Worm (Caenorhabditis elegans) whole organism, early embryonic: ENCODE results near the gene F37C12.21.

Experiments used
- B0310.2 ChIP-seq: sonication (generic microtip); optimal IDR thresholded peaks from 2 replicates; lab custom pipeline; 2016; ENCODE audit warnings: mild to moderate bottlenecking, missing genetic modification characterization, missing compliant biosample characterization
- ama-1 ChIP-seq: fragments of 150-350 bp; optimal IDR thresholded peaks from 2 replicates; lab custom pipeline; 2014
- ceh-13 ChIP-seq: fragments of 200-800 bp; sonication (Bioruptor generic); optimal IDR thresholded peaks from 2 replicates; lab custom pipeline; 2018; ENCODE audit warnings: mild to moderate bottlenecking, missing genetic modification characterization, missing compliant biosample characterization
- ets-7 ChIP-seq: sonication (generic microtip); optimal IDR thresholded peaks from 2 replicates; lab custom pipeline; 2016; ENCODE audit warnings: missing genotype, missing genetic modification characterization, missing compliant biosample characterization
- flt-1 ChIP-seq: fragments of 200-800 bp; sonication (Bioruptor generic); IDR thresholded peaks from 2 replicates; pipeline ENCODE4 v1.3.6; 2022; ENCODE audit warnings: missing genetic modification characterization, missing compliant biosample characterization
- hmg-4 ChIP-seq: fragments of 200-800 bp; sonication (Bioruptor generic); optimal IDR thresholded peaks from 2 replicates; lab custom pipeline; 2018; ENCODE audit warnings: mild to moderate bottlenecking, missing genetic modification characterization, missing compliant biosample characterization
- pes-1 ChIP-seq: fragments of 200-800 bp; sonication (Bioruptor generic); IDR thresholded peaks from 2 replicates; pipeline ENCODE4 v1.3.6; 2022; ENCODE audit warnings: missing genetic modification reagents, missing genetic modification characterization, missing compliant biosample characterization
- sea-1 ChIP-seq: fragments of 200-800 bp; sonication (Bioruptor generic); conservative IDR thresholded peaks from 2 replicates; pipeline ENCODE4 v1.3.6; 2022; ENCODE audit warnings: missing genetic modification characterization, missing compliant biosample characterization
- tbx-11 ChIP-seq: fragments of 200-800 bp; sonication (Bioruptor generic); IDR thresholded peaks from 2 replicates; pipeline ENCODE4 v1.3.6; 2022; ENCODE audit warnings: missing genetic modification characterization, missing compliant biosample characterization
- tbx-37 ChIP-seq: fragments of 200-800 bp; sonication (Bioruptor generic); conservative IDR thresholded peaks from 2 replicates; pipeline ENCODE4 v1.3.6; 2022; ENCODE audit warnings: missing genetic modification reagents, missing genetic modification characterization, missing compliant biosample characterization
- tra-4 ChIP-seq: sonication (generic microtip); optimal IDR thresholded peaks from 2 replicates; lab custom pipeline; 2017; ENCODE audit warnings: missing genetic modification characterization, missing compliant biosample characterization

- TF ChIP-seq ama-1 (lab: Kevin White, UChicago): no peak
- no peak for TF ChIP-seq sea-1 (GFP tag; lab: Robert Waterston, UW)
- no peak for TF ChIP-seq ceh-13
- no peak for TF ChIP-seq tbx-11
- TF ChIP-seq pes-1: no peak
- TF ChIP-seq flt-1 (GFP tag; lab: Robert Waterston, UW): no peak
- no peak for TF ChIP-seq B0310.2 (tag; lab: Kevin White, UChicago)
- no peak for TF ChIP-seq ets-7 (tag; lab: Kevin White, UChicago)
- no peak for TF ChIP-seq hmg-4 (GFP tag; lab: Kevin White, UChicago)
- TF ChIP-seq tra-4 (tag; lab: Kevin White, UChicago): no peak
- TF ChIP-seq tbx-37: no peak
Measured at ce11 chrIII:7192942-7193665, 4.9 kb downstream of the F37C12.21 start, which contains the start of gene mec-14.
